Worm (Caenorhabditis elegans): Measurements from ENCODE around the gene atg-3.

The atg-3 gene

DNA sequence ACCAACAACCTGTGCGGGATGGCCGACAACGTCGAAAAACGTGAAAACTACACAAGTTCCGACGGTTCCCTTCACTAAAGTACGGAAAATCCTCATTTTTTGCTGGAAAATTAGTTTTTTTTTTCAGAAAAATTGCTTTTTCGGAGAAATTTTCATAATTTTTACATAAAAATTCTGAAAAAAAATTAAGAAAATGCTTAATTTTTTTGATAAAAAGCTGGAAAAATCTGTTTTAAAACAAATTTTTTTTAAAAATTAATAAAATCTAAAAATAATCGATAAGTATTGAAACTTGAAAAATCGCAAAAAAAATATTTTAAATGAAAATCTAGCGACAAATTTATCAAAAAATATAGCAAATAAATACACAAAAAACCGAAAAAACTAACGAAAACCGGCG is 4.6 kb upstream of the atg-3 start, which contains the start of gene immp-2:
Gene immp-2 (minus strand): TSS at position 101 of the 400 bp plus-strand sequence.
- TF ChIP-seq blmp-1 (tag; optimal IDR thresholded peaks at IDR 0.05) (no peak), ces-1 (GFP tag; optimal IDR thresholded peaks at IDR 0.05) (no peak), bed-3 (GFP tag; optimal IDR thresholded peaks at IDR 0.05) (no peak), ceh-83 (GFP tag; optimal IDR thresholded peaks at IDR 0.05) (no peak), nhr-237 (tag; optimal IDR thresholded peaks at IDR 0.05) (no peak), flh-1 (GFP tag; optimal IDR thresholded peaks at IDR 0.05) (no peak), lsy-2 (tag; optimal IDR thresholded peaks at IDR 0.05) (no peak), elt-3 (tag; optimal IDR thresholded peaks at IDR 0.05) (no peak), elt-1 (tag; optimal IDR thresholded peaks at IDR 0.05; ENCODE audit: borderline replicate concordance, insufficient read depth) (no peak)

DNA sequence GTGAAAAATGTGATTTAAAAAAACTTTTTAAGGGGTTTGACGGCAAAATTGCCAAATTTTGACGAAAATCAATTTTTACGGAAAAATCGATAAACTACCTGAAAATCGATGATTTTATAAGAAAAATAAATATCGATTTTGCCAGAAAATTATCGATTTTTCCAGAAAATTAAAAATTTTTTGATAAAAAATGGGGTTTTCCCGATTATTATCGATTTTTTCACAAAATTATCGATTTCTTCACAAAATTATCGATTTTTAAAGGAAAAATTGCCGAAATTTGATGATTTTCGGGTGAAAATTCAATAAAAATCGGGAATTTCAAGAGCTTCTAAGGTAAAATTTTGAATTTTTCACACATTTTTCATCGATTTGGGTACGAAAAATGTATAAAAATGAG is 3.6 kb upstream of the atg-3 start:
- TF ChIP-seq ceh-39 (tag; optimal IDR thresholded peaks at IDR 0.05) (no peak), ztf-11 (tag; optimal IDR thresholded peaks at IDR 0.05) (no peak), cnd-1 (tag; optimal IDR thresholded peaks at IDR 0.05) (no peak), elt-1 (tag; optimal IDR thresholded peaks at IDR 0.05; ENCODE audit: borderline replicate concordance, insufficient read depth) (no peak), unc-62 (GFP tag; optimal IDR thresholded peaks at IDR 0.05) (no peak), nhr-2 (tag; optimal IDR thresholded peaks at IDR 0.05) (no peak), zip-8 (tag; optimal IDR thresholded peaks at IDR 0.05) (no peak), bed-3 (GFP tag; optimal IDR thresholded peaks at IDR 0.05) (no peak), drap-1 (GFP tag; optimal IDR thresholded peaks at IDR 0.05) (no peak), unc-120 (tag; optimal IDR thresholded peaks at IDR 0.05; ENCODE audit: poor library complexity, severe bottlenecking) (no peak), pha-4 (tag; optimal IDR thresholded peaks at IDR 0.05) (no peak), ceh-83 (GFP tag; optimal IDR thresholded peaks at IDR 0.05) (no peak), ces-1 (GFP tag; optimal IDR thresholded peaks at IDR 0.05) (no peak), nhr-237 (tag; optimal IDR thresholded peaks at IDR 0.05) (no peak), nhr-76 (tag; optimal IDR thresholded peaks at IDR 0.05) (no peak), sem-2 (GFP tag; optimal IDR thresholded peaks at IDR 0.05) (no peak), mep-1 (tag; optimal IDR thresholded peaks at IDR 0.05) (no peak), M03D4.4 (tag; optimal IDR thresholded peaks at IDR 0.05) (no peak), elt-3 (tag; optimal IDR thresholded peaks at IDR 0.05) (no peak), sptf-1 (tag; optimal IDR thresholded peaks at IDR 0.05) (no peak)

DNA sequence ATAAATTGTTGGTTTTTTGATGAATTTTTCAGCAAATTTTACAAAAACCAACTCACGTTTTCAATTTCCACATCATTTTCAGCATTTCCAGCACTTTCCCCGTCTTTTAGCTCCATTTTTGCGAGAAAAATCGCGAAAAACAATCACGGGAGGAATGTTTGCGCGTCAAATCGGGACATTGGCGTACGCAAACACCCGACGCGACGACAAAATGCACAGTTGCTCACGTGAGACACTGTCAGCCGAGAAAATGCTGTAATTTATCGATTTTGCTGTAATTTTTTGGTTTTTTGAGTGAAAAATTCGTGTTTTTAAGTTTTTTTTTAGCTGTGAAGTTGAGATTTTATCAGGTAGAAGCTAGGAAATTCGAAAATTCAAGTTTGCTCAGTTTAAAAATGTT is 766 bp upstream of the atg-3 start, which contains the start of gene Y55F3AM.9:
Gene Y55F3AM.9 (minus strand): TSS at position 189 of the 400 bp plus-strand sequence.
- TF ChIP-seq nhr-76 (tag; optimal IDR thresholded peaks at IDR 0.05) (no peak), elt-1 (tag; optimal IDR thresholded peaks at IDR 0.05; ENCODE audit: borderline replicate concordance, insufficient read depth) (no peak), sptf-1 (tag; optimal IDR thresholded peaks at IDR 0.05) (peak; percentile 30), ztf-11 (tag; optimal IDR thresholded peaks at IDR 0.05) (peak; percentile 11), lsy-2 (tag; optimal IDR thresholded peaks at IDR 0.05) (peak; percentile 19), ces-1 (GFP tag; optimal IDR thresholded peaks at IDR 0.05) (peak; percentile 33), lin-13 (tag; optimal IDR thresholded peaks at IDR 0.05) (peak; percentile 46), mep-1 (tag; optimal IDR thresholded peaks at IDR 0.05) (peak; percentile 4)

DNA sequence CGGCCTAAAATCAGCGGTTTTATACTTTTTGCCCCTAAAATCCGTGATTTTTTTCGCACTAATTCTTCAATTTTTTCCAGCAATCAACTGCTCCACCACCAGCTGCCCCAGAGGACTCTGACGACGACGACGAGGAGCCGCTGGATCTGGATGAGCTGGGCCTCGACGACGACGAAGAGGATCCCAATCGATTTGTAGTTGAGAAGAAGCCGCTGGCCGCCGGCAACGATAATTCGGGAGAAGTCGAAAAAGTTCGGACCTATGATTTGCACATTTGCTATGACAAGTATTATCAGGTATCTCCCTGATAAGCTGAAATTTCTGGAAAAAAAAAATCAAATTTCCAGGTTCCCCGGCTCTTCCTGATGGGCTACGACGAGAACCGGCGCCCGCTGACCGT is 1.5 kb downstream of the atg-3 start:
- TF ChIP-seq cnd-1 (tag; optimal IDR thresholded peaks at IDR 0.05) (no peak), unc-62 (GFP tag; optimal IDR thresholded peaks at IDR 0.05) (no peak), nhr-12 (tag; optimal IDR thresholded peaks at IDR 0.05) (no peak), ceh-83 (GFP tag; optimal IDR thresholded peaks at IDR 0.05) (no peak), elt-3 (tag; optimal IDR thresholded peaks at IDR 0.05) (no peak), lin-32 (GFP tag; optimal IDR thresholded peaks at IDR 0.05) (no peak), snpc-4 (tag; optimal IDR thresholded peaks at IDR 0.05) (no peak), nhr-76 (tag; optimal IDR thresholded peaks at IDR 0.05) (no peak), lin-13 (tag; optimal IDR thresholded peaks at IDR 0.05) (no peak), mls-2 (tag; optimal IDR thresholded peaks at IDR 0.05) (no peak), blmp-1 (tag; optimal IDR thresholded peaks at IDR 0.05) (no peak), zip-8 (tag; optimal IDR thresholded peaks at IDR 0.05) (no peak), bed-3 (GFP tag; optimal IDR thresholded peaks at IDR 0.05) (no peak), nhr-237 (tag; optimal IDR thresholded peaks at IDR 0.05) (no peak), M03D4.4 (tag; optimal IDR thresholded peaks at IDR 0.05) (no peak), sptf-1 (tag; optimal IDR thresholded peaks at IDR 0.05) (no peak), pha-4 (tag; optimal IDR thresholded peaks at IDR 0.05) (no peak), ceh-43 (GFP tag; optimal IDR thresholded peaks at IDR 0.05) (no peak), nhr-28 (tag; optimal IDR thresholded peaks at IDR 0.05) (no peak)

DNA sequence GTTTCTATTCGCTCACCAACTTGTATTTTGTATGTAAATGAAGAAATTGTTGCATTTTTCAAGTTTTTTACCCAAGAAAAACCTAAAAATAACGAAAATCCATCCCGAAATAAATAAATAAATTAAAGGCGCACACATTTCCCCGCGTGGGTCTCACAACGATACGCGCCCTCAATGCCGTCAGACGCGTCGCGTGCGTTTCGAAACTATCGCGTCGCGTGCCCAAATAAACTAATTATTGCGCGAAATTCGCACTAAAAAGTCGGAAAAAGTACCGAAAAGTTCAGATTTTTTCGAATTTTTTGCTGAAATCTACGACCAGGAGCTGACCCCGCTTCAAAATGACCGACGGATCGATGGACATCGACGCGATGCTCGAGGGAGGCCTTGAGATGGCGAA is 2.1 kb downstream of the atg-3 start, which contains the start of gene rbm-39:
Gene rbm-39 (plus strand): TSS at position 178 of the 400 bp plus-strand sequence.
- TF ChIP-seq nhr-28 (tag; optimal IDR thresholded peaks at IDR 0.05) = no peak
- no peak for TF ChIP-seq sem-2 (GFP tag; optimal IDR thresholded peaks at IDR 0.05)
- no peak for TF ChIP-seq drap-1 (GFP tag; optimal IDR thresholded peaks at IDR 0.05)
- TF ChIP-seq mls-2 (tag; optimal IDR thresholded peaks at IDR 0.05) = no peak
- TF ChIP-seq ceh-39 (tag; optimal IDR thresholded peaks at IDR 0.05) = peak; percentile 77
- peak; percentile 7 for TF ChIP-seq unc-120 (tag; optimal IDR thresholded peaks at IDR 0.05; ENCODE audit: poor library complexity, severe bottlenecking)
- TF ChIP-seq snpc-4 (tag; optimal IDR thresholded peaks at IDR 0.05) = no peak
- TF ChIP-seq nhr-76 (tag; optimal IDR thresholded peaks at IDR 0.05) = no peak
- no peak for TF ChIP-seq unc-39 (tag; optimal IDR thresholded peaks at IDR 0.05)
- peak; percentile 50 for TF ChIP-seq nhr-237 (tag; optimal IDR thresholded peaks at IDR 0.05)
- no peak for TF ChIP-seq cnd-1 (tag; optimal IDR thresholded peaks at IDR 0.05)
- TF ChIP-seq ham-2 (GFP tag; optimal IDR thresholded peaks at IDR 0.05) = no peak
- no peak for TF ChIP-seq zip-8 (tag; optimal IDR thresholded peaks at IDR 0.05)
- TF ChIP-seq sptf-1 (tag; optimal IDR thresholded peaks at IDR 0.05) = no peak
- no peak for TF ChIP-seq flh-1 (GFP tag; optimal IDR thresholded peaks at IDR 0.05)
- no peak for TF ChIP-seq ceh-43 (GFP tag; optimal IDR thresholded peaks at IDR 0.05)
- no peak for TF ChIP-seq bed-3 (GFP tag; optimal IDR thresholded peaks at IDR 0.05)
- no peak for TF ChIP-seq elt-3 (tag; optimal IDR thresholded peaks at IDR 0.05)
- TF ChIP-seq mab-5 (tag; optimal IDR thresholded peaks at IDR 0.05) = no peak
- peak; percentile 15 for TF ChIP-seq hlh-1 (tag; optimal IDR thresholded peaks at IDR 0.05)
- TF ChIP-seq elt-1 (tag; optimal IDR thresholded peaks at IDR 0.05; ENCODE audit: borderline replicate concordance, insufficient read depth) = no peak
- TF ChIP-seq tbx-8 (GFP tag; optimal IDR thresholded peaks at IDR 0.05) = no peak
- peak; percentile 80 for TF ChIP-seq lin-13 (tag; optimal IDR thresholded peaks at IDR 0.05)
- TF ChIP-seq unc-62 (GFP tag; optimal IDR thresholded peaks at IDR 0.05) = no peak
- peak; percentile 74 for TF ChIP-seq pha-4 (tag; optimal IDR thresholded peaks at IDR 0.05)
- no peak for TF ChIP-seq M03D4.4 (tag; optimal IDR thresholded peaks at IDR 0.05)
- no peak for TF ChIP-seq blmp-1 (tag; optimal IDR thresholded peaks at IDR 0.05)
- TF ChIP-seq lin-32 (GFP tag; optimal IDR thresholded peaks at IDR 0.05) = no peak
- no peak for TF ChIP-seq ztf-11 (tag; optimal IDR thresholded peaks at IDR 0.05)
- peak; percentile 82 for TF ChIP-seq mep-1 (tag; optimal IDR thresholded peaks at IDR 0.05)
- TF ChIP-seq nhr-2 (tag; optimal IDR thresholded peaks at IDR 0.05) = no peak
